Fruit fly (Drosophila melanogaster) Kc167 (cell line): ENCODE measurements around the gene CG2972.

Experiments
- Myc ChIP-seq: fragments of >200 bp; optimal IDR thresholded peaks from 2 replicates; lab custom pipeline; 2017; ENCODE audit warnings: missing external identifiers
- Sin3A ChIP-seq: fragments of >200 bp; optimal IDR thresholded peaks from 2 replicates; lab custom pipeline; 2018; ENCODE audit warnings: missing external identifiers
- h ChIP-seq: fragments of >200 bp; optimal IDR thresholded peaks from 3 replicates; lab custom pipeline; 2018; ENCODE audit warnings: missing external identifiers
- insv ChIP-seq: fragments of >200 bp; optimal IDR thresholded peaks from 3 replicates; lab custom pipeline; 2018; ENCODE audit warnings: missing external identifiers
- psq ChIP-seq: fragments of >200 bp; optimal IDR thresholded peaks from 2 replicates; lab custom pipeline; 2017; ENCODE audit warnings: missing external identifiers
- ttk ChIP-seq: sonication (Bioruptor generic); optimal IDR thresholded peaks from 2 replicates; lab custom pipeline; 2017; ENCODE audit warnings: missing external identifiers

The CG2972 gene

DNA sequence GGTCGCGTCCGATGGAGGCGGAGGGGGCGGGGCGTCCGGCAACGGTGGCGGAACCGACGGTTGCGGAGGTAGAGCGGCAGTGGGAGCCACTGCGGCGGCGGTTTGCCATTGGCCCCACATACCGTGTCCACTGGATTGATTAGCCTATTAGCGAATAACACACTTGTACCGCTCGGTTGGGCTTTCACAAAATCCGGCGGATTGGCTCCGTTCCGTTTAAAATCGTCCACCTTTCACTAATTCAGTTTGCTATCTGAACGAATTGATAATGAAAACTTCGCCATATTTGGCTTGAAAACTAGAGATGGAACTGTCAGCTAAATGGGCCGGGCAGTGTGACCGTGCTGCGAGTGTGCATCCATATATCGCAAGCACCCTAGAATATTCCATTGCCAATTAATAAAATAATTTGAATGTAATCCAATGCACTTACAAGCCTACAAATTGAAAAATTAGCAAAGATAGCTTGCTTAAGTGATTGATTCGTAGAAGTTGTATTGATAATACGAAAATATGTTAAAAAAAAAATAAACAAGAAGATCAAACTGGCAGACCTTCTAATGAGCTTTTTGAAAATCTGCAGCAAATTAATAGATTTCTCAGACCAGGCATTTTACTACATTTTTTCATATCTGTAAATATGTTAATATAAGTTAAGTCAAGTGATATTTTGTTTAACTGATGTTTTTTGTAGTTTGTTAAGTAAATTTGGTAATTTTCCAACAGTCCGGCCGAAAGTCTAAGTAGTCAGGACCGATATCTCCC, 587 bp upstream of the CG2972 start, which contains the start of gene ZAP3:
Gene ZAP3 (minus strand): TSS at position 308 of the 765 bp plus-strand sequence.
- TF ChIP-seq Sin3A (lab: Kevin White, UChicago): no peak
- no peak for TF ChIP-seq psq (lab: Kevin White, UChicago)
- no peak for TF ChIP-seq h (lab: Kevin White, UChicago)
- no peak for TF ChIP-seq Myc (lab: Kevin White, UChicago)
- TF ChIP-seq insv (lab: Kevin White, UChicago): no peak
- TF ChIP-seq ttk (lab: Kevin White, UChicago): no peak

DNA sequence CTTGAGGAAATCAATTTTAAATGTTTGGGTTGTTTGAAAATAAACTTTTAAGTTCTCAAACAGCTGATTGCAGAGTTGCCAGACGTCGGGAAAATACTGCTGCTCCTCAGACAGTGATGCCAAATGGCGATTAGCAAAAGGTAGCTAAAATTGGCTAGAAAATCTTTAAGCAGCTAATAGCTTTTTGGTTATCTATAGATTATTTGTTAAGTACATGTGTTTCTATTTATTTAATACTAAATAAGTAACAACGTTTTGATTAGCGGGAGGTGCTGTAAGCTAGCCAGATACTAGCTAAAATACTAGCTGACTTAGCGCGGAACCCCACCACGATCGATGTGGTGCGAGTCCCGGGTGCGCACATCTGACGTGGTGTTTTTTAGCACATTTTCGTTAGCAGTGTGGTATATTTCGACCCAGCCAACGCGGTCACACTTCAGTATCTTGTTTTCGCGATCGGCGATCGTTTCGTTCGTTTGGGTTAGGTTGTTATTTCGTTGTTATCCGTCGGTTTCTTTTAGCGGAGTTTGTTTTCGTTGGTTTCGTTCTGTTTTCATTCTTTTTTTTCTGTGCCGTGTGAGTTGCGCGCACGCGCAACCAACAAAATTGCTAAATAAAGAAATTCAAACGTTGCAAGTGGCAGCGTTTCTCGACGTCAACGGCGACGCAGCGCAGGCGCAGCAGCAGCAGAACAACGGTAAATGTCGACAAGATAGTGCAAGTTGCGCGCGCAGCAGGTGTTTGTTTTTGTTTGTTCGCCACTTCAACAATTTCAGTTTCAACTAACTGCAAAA, 3.3 kb downstream of the CG2972 start, which contains the start of the genes Naxe and RhoU:
Gene Naxe (minus strand): TSS at position 77 of the 794 bp plus-strand sequence.
Gene RhoU (plus strand): TSS at position 433 of the 794 bp plus-strand sequence.
- TF ChIP-seq insv (lab: Kevin White, UChicago) (no peak), h (lab: Kevin White, UChicago) (no peak), Myc (lab: Kevin White, UChicago) (no peak), Sin3A (lab: Kevin White, UChicago) (no peak), ttk (lab: Kevin White, UChicago) (no peak), psq (lab: Kevin White, UChicago) (no peak)

DNA sequence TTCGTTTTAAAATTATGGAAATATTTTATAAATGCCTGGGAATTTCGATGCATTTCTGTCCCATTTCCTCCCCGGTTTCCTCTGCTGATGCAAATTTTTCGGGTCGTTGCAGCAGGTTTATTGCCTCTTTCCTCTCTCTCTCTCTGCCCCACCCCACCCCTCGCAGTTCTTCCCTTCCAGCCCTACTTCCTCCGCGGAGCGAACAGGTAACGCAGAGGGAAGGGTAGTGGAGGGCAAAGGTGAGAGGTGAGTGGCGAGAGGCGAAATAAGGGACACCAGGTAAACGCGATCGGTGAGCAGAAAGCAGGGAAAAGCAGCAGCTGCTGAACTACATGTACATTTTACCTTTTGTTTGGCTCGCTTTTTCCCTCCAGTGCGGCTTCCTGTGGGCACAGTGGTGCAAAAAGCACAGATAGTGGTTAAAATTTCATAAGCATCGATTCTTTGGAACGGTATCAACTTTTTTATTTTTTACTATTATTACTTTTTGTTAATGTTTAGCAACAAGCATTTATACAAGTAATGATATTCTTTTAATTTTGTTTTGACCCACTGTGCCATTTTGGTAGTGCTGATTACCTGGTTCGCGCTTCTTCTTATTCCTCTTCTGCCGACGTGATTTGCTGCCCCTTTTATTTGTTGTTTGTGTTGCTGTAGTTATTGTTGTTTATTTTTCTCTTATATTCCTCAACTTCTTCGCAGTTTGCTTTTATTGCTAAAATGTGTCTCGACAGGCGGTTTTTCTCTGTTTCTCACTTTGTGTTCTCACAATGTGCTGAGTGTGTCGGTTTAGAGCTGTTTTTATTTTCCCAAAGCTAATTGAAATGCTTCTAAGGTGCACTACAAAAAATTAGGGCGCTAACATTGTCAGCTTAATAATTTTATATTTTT, 5.3 kb downstream of the CG2972 start:
- TF ChIP-seq insv (lab: Kevin White, UChicago) (no peak), Myc (lab: Kevin White, UChicago) (no peak), h (lab: Kevin White, UChicago) (no peak), psq (lab: Kevin White, UChicago) (no peak), ttk (lab: Kevin White, UChicago) (no peak), Sin3A (lab: Kevin White, UChicago) (no peak)

DNA sequence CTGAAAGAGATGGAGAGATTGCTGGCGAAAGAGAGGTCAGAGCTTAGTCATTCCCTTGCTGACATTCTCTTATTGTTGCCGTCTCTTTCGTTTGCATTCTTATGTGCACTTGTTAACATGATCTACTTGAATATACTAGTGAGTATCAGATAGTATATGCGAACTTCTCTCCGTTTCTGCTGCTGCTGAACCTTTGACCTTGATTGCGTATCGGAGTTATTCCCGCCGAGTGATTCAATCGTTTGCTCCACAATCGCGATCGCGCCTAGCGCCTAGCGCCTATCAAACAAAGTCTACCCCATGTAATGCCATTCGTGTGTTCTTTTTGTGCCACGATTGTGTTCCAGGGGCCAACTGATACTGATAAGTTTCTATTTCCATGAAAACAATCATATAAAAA, 6.2 kb downstream of the CG2972 start:
- TF ChIP-seq ttk (lab: Kevin White, UChicago) (no peak), insv (lab: Kevin White, UChicago) (no peak), h (lab: Kevin White, UChicago) (no peak), Myc (lab: Kevin White, UChicago) (no peak), Sin3A (lab: Kevin White, UChicago) (no peak), psq (lab: Kevin White, UChicago) (no peak)

DNA sequence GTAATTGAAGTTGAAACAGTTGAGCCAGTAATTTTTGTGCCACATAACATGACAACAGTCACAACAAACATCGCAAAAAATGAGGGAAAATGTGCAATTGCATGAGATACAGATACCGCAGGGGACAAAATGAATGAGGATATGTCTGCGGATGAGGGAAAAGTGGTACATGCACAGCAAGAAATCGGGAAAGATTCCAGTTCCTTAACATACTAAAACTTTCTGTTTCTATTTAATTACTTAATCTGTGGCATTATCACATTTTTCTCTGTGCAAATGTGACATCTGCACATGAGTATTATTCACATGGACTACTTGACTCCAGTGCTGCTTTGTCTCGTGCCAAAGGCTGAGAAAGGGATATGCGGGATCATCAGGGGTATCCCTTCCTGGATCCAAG, 9.8 kb downstream of the CG2972 start:
- no peak for TF ChIP-seq ttk (lab: Kevin White, UChicago)
- no peak for TF ChIP-seq psq (lab: Kevin White, UChicago)

DNA sequence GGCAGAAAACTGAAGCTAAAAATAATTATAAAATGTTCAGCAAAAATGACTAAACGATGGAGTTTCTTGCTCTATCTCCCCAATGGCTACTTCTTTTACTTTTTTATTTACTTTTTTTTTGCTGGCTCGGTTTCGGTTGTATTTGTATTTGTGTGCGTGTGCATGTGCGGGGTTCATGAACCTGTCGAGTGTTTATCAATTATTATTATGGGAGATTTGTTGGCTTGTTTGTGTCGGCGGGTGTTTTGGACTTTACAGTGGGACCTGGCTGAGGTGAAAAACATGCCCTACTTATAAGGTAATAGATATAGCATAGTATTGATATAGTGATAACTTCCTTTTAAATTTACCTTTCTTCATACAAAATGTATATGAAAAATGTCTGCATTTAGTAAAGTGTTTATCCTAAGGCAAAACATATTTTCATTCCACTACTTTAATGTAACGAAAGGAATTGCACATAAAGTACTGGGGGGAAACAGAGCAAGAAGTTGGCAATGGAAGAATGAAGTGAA, 20.7 kb downstream of the CG2972 start:
- TF ChIP-seq insv (lab: Kevin White, UChicago) (no peak), h (lab: Kevin White, UChicago) (no peak), ttk (lab: Kevin White, UChicago) (no peak), Myc (lab: Kevin White, UChicago) (no peak), psq (lab: Kevin White, UChicago) (no peak), Sin3A (lab: Kevin White, UChicago) (no peak)

DNA sequence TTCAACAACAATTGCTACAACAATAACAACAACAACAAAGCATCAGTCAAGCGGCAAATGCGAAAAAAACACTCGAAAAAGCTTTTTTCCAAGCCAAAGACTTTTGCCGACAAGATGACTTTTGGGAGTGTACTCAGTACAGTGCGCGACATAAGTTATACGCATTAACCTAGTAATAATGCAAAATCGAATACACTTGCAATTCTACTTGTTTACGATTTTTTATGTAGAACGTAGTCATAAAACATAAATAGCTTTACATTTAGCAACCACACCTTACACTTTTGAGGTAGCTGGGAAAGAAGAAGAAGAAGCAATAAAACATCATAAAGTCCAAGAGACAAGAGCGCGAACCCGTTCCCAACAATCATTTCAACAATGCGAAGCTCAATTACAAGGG, 21.5 kb downstream of the CG2972 start:
- TF ChIP-seq psq (lab: Kevin White, UChicago) (no peak), Myc (lab: Kevin White, UChicago) (no peak), Sin3A (lab: Kevin White, UChicago) (no peak), insv (lab: Kevin White, UChicago) (no peak), h (lab: Kevin White, UChicago) (no peak), ttk (lab: Kevin White, UChicago) (no peak)

DNA sequence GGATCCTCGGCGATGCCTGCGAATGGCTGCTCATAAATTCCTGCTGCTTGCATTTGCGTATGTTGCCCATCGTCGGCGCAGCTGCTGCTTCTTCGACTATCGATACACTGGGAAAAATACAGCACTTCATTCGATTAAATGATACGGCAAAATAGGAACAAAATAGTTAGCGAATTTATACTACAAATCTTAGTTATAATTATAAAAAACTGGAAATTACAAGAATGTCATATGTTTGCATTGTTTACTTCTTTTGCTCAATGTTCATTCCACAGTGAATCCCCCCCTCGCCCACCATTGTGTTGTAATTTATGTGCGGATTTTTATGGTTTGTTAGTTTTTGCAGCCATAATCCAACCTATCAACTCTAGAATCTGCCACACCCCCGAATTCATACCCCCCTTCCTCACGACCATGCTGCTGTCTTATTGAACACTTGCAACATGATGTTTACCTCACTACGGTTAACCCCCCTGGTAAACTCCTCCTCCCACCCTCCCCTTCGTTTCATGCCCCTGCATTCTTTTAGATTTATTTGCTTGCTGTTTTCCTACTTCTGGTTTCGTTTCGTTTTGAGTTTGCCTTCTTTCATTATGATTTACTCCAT, 22.9 kb downstream of the CG2972 start:
- TF ChIP-seq Myc (lab: Kevin White, UChicago): no peak
- TF ChIP-seq ttk (lab: Kevin White, UChicago): no peak
- TF ChIP-seq insv (lab: Kevin White, UChicago): no peak
- TF ChIP-seq h (lab: Kevin White, UChicago): no peak
- no peak for TF ChIP-seq Sin3A (lab: Kevin White, UChicago)
- no peak for TF ChIP-seq psq (lab: Kevin White, UChicago)

DNA sequence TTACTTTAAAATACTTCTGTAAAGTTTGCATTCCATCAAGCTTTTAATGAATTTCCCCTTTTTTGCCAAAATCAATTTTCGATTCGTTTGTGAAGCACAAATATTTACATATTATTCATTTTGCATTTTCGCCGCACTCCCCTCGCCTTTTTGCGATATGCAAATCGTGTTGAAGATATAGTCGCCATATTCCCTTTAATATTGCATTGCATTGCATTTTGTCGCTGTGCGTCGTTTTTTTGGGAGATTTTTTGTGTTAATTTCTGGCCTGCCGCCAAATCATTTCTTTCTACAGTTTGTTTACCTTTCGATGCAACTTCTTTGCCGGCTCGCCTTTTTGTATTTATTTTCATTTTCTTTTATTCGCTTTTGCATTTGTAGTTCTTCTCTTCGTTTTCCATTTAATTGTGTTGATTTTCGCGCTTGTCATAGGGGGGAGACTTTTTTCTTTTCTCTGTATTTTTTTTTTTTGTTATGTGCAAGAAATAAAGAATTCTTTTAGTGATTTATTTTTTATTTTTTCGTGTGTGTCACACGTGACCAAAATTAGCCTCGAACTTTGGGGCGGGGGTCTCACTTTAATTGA, 23.7 kb downstream of the CG2972 start:
- TF ChIP-seq Sin3A (lab: Kevin White, UChicago): no peak
- no peak for TF ChIP-seq ttk (lab: Kevin White, UChicago)
- TF ChIP-seq Myc (lab: Kevin White, UChicago): no peak
- no peak for TF ChIP-seq insv (lab: Kevin White, UChicago)
- TF ChIP-seq psq (lab: Kevin White, UChicago): no peak
- TF ChIP-seq h (lab: Kevin White, UChicago): no peak
